Worm (Caenorhabditis elegans) whole organism, L1 larva: Measurements from ENCODE around the gene F16B12.4.

ENCODE experiments used
- C16A3.4 ChIP-seq: fragments of 150-350 bp; optimal IDR thresholded peaks from 2 replicates; lab custom pipeline; 2014; ENCODE audit warnings: missing biosample characterization, missing genetic modification characterization
- C34B4.2 ChIP-seq: sonication (generic microtip); optimal IDR thresholded peaks from 2 replicates; lab custom pipeline; 2017; ENCODE audit warnings: mild to moderate bottlenecking, missing genetic modification characterization, missing compliant biosample characterization
- F16B12.6 ChIP-seq: fragments of 150-350 bp; optimal IDR thresholded peaks from 2 replicates; lab custom pipeline; 2014; ENCODE audit warnings: missing biosample characterization, missing genetic modification characterization
- blmp-1 ChIP-seq: fragments of 150-350 bp; optimal IDR thresholded peaks from 2 replicates; lab custom pipeline; 2014; ENCODE audit warnings: missing biosample characterization, missing genetic modification characterization
- ceh-82 ChIP-seq, 3 experiments: fragments of 150-350 bp in 1 of 3; sonication (generic microtip) in 2 of 3; optimal IDR thresholded peaks; 2 replicates each; lab custom pipeline; 2014 to 2017; ENCODE audit warnings: missing biosample characterization in 3 of 3, missing genetic modification characterization in 3 of 3
- ceh-88 ChIP-seq: fragments of 200-800 bp; sonication (Bioruptor generic); IDR thresholded peaks from 2 replicates; pipeline ENCODE4 v1.3.6; 2022; ENCODE audit warnings: missing genetic modification characterization, missing compliant biosample characterization
- ceh-90 ChIP-seq: sonication (generic microtip); optimal IDR thresholded peaks from 2 replicates; lab custom pipeline; 2016; ENCODE audit warnings: missing genetic modification characterization, missing compliant biosample characterization
- efl-1 ChIP-seq, 4 experiments: fragments of 150-350 bp; optimal IDR thresholded peaks in 3 of 4; peaks in 1 of 4; 1 replicate in 1 of 4; 2 replicates in 3 of 4; lab custom pipeline; 2014; ENCODE audit warnings: missing biosample characterization in 2 of 4, missing genetic modification characterization in 2 of 4, missing genetic modification reagents in 2 of 4
- egl-27 ChIP-seq, 2 experiments: fragments of 150-350 bp in 1 of 2; sonication (generic microtip); optimal IDR thresholded peaks; 3 replicates each; lab custom pipeline; 2017 to 2018; ENCODE audit warnings: missing biosample characterization in 2 of 2, missing genetic modification characterization in 2 of 2, missing genetic modification reagents in 2 of 2
- elt-2 ChIP-seq: sonication (generic microtip); optimal IDR thresholded peaks from 2 replicates; lab custom pipeline; 2016; ENCODE audit warnings: missing genetic modification characterization, mild to moderate bottlenecking, inconsistent platforms, missing compliant biosample characterization, missing genetic modification reagents
- ets-5 ChIP-seq: fragments of 200-800 bp; sonication (Bioruptor generic); IDR thresholded peaks from 2 replicates; pipeline ENCODE4 v1.3.6; 2022; ENCODE audit warnings: missing genetic modification characterization, missing compliant biosample characterization
- fkh-10 ChIP-seq: sonication (generic microtip); optimal IDR thresholded peaks from 2 replicates; lab custom pipeline; 2017; ENCODE audit warnings: missing biosample characterization, missing genetic modification reagents, missing genetic modification characterization
- fkh-8 ChIP-seq: sonication (generic microtip); optimal IDR thresholded peaks from 2 replicates; lab custom pipeline; 2016; ENCODE audit warnings: mild to moderate bottlenecking, missing genetic modification characterization, missing compliant biosample characterization
- grh-1 ChIP-seq: fragments of 200-800 bp; sonication (Bioruptor generic); IDR thresholded peaks from 2 replicates; pipeline ENCODE4 v1.3.6; 2022; ENCODE audit warnings: missing genetic modification reagents, missing genetic modification characterization, missing compliant biosample characterization
- hlh-17 ChIP-seq: fragments of 200-800 bp; sonication (Bioruptor generic); optimal IDR thresholded peaks from 2 replicates; lab custom pipeline; 2018; ENCODE audit warnings: missing genetic modification characterization, mild to moderate bottlenecking, missing compliant biosample characterization, moderate library complexity, borderline replicate concordance
- hlh-4 ChIP-seq: sonication (generic microtip); optimal IDR thresholded peaks from 2 replicates; lab custom pipeline; 2016; ENCODE audit warnings: mild to moderate bottlenecking, missing genetic modification characterization, missing compliant biosample characterization
- irx-1 ChIP-seq: sonication (generic microtip); optimal IDR thresholded peaks from 2 replicates; lab custom pipeline; 2016; ENCODE audit warnings: missing genetic modification characterization, missing compliant biosample characterization
- isw-1 ChIP-seq: fragments of 200-800 bp; sonication (Bioruptor generic); IDR thresholded peaks from 2 replicates; pipeline ENCODE4 v1.3.6; 2022; ENCODE audit warnings: missing genetic modification characterization, missing compliant biosample characterization
- lin-13 ChIP-seq: fragments of 150-350 bp; optimal IDR thresholded peaks from 2 replicates; lab custom pipeline; 2014; ENCODE audit warnings: missing biosample characterization, missing genetic modification reagents, missing genetic modification characterization
- lin-14 ChIP-seq: fragments of 200-800 bp; sonication (Bioruptor generic); optimal IDR thresholded peaks from 2 replicates; lab custom pipeline; 2018; ENCODE audit warnings: mild to moderate bottlenecking, missing genetic modification characterization, moderate library complexity, missing compliant biosample characterization
- lin-35 ChIP-seq, 2 experiments: fragments of 150-350 bp; optimal IDR thresholded peaks; 2 replicates each; lab custom pipeline; 2014; ENCODE audit warnings: missing biosample characterization in 2 of 2, missing genetic modification characterization in 2 of 2, missing genetic modification reagents in 2 of 2
- lir-3 ChIP-seq: sonication (generic microtip); optimal IDR thresholded peaks from 2 replicates; lab custom pipeline; 2016; ENCODE audit warnings: mild to moderate bottlenecking, missing genetic modification characterization, moderate library complexity, missing compliant biosample characterization; ENCODE audit not compliant: poor library complexity
- mab-9 ChIP-seq: fragments of 200-800 bp; sonication (Bioruptor generic); IDR thresholded peaks from 2 replicates; pipeline ENCODE4 v1.3.6; 2022; ENCODE audit warnings: missing genetic modification reagents, missing genetic modification characterization, missing compliant biosample characterization
- mdl-1 ChIP-seq, 2 experiments: fragments of 150-350 bp; optimal IDR thresholded peaks; 2 replicates each; lab custom pipeline; 2014 to 2017; ENCODE audit warnings: missing biosample characterization in 2 of 2, missing genetic modification characterization in 2 of 2, inconsistent platforms in 1 of 2
- mef-2 ChIP-seq: fragments of 150-350 bp; optimal IDR thresholded peaks from 2 replicates; lab custom pipeline; 2014; ENCODE audit warnings: missing biosample characterization, missing genetic modification characterization
- mep-1 ChIP-seq: fragments of 150-350 bp; optimal IDR thresholded peaks from 2 replicates; lab custom pipeline; 2014; ENCODE audit warnings: missing biosample characterization, missing genetic modification characterization
- nhr-11 ChIP-seq: fragments of 150-350 bp; optimal IDR thresholded peaks from 2 replicates; lab custom pipeline; 2014; ENCODE audit warnings: missing biosample characterization, missing genetic modification characterization
- nhr-19 ChIP-seq: fragments of 200-800 bp; sonication (Bioruptor generic); conservative IDR thresholded peaks from 2 replicates; pipeline ENCODE4 v1.3.6; 2022; ENCODE audit warnings: missing genetic modification characterization, missing compliant biosample characterization
- nhr-237 ChIP-seq: fragments of 150-350 bp; optimal IDR thresholded peaks from 2 replicates; lab custom pipeline; 2014; ENCODE audit warnings: missing biosample characterization, missing genetic modification characterization
- nhr-47 ChIP-seq: sonication (generic microtip); optimal IDR thresholded peaks from 2 replicates; lab custom pipeline; 2016; ENCODE audit warnings: mild to moderate bottlenecking, missing genetic modification characterization, moderate library complexity, missing compliant biosample characterization
- nhr-71 ChIP-seq: sonication (generic microtip); optimal IDR thresholded peaks from 2 replicates; lab custom pipeline; 2016; ENCODE audit warnings: mild to moderate bottlenecking, missing genetic modification characterization, moderate library complexity, missing compliant biosample characterization
- nhr-77 ChIP-seq: fragments of 150-350 bp; optimal IDR thresholded peaks from 2 replicates; lab custom pipeline; 2014; ENCODE audit warnings: missing biosample characterization, missing genetic modification characterization
- nhr-84 ChIP-seq: sonication (generic microtip); optimal IDR thresholded peaks from 2 replicates; lab custom pipeline; 2017; ENCODE audit warnings: missing biosample characterization, missing genetic modification characterization
- nhr-85 ChIP-seq: sonication (generic microtip); peaks from one replicate; lab custom pipeline; 2016; ENCODE audit warnings: missing genetic modification characterization, inconsistent platforms, missing compliant biosample characterization
- nhr-90 ChIP-seq: sonication (generic microtip); optimal IDR thresholded peaks from 2 replicates; lab custom pipeline; 2016; ENCODE audit warnings: mild to moderate bottlenecking, missing genetic modification characterization, missing compliant biosample characterization; ENCODE audit not compliant: poor library complexity
- pag-3 ChIP-seq: sonication (generic microtip); optimal IDR thresholded peaks from 2 replicates; lab custom pipeline; 2017; ENCODE audit warnings: missing genetic modification characterization, mild to moderate bottlenecking, missing compliant biosample characterization, antibody characterized with exemption, borderline replicate concordance; ENCODE audit not compliant: insufficient read depth
- snu-23 ChIP-seq: sonication (generic microtip); optimal IDR thresholded peaks from 2 replicates; lab custom pipeline; 2016; ENCODE audit warnings: missing genetic modification characterization, missing compliant biosample characterization
- sptf-1 ChIP-seq: fragments of 150-350 bp; optimal IDR thresholded peaks from 2 replicates; lab custom pipeline; 2014; ENCODE audit warnings: missing biosample characterization, missing genetic modification characterization
- swsn-7 ChIP-seq: sonication (generic microtip); optimal IDR thresholded peaks from 2 replicates; lab custom pipeline; 2016; ENCODE audit warnings: missing genetic modification characterization, missing compliant biosample characterization
- unc-130 ChIP-seq: fragments of 150-350 bp; optimal IDR thresholded peaks from 2 replicates; lab custom pipeline; 2017; ENCODE audit warnings: missing biosample characterization, missing genetic modification characterization, inconsistent platforms
- unc-98 ChIP-seq: fragments of 200-800 bp; sonication (Bioruptor generic); IDR thresholded peaks from 2 replicates; pipeline ENCODE4 v1.3.6; 2022; ENCODE audit warnings: missing genetic modification characterization, missing compliant biosample characterization
- xbp-1 ChIP-seq: sonication (generic microtip); optimal IDR thresholded peaks from 2 replicates; lab custom pipeline; 2016; ENCODE audit warnings: missing genetic modification characterization, missing compliant biosample characterization
- zip-4 ChIP-seq: fragments of 200-800 bp; sonication (Bioruptor generic); optimal IDR thresholded peaks from 2 replicates; lab custom pipeline; 2018; ENCODE audit warnings: mild to moderate bottlenecking, missing genetic modification characterization, moderate library complexity, missing compliant biosample characterization
- ztf-11 ChIP-seq, 2 experiments: sonication (generic microtip); optimal IDR thresholded peaks; 2 replicates each; lab custom pipeline; 2016 to 2017; ENCODE audit warnings: missing genetic modification characterization in 2 of 2, missing biosample characterization in 1 of 2, missing compliant biosample characterization in 1 of 2

The F16B12.4 gene

ce11 chrX:14098618-14099118 lies at the start of gene F16B12.4:
F16B12.4 (minus strand) TSS chrX:14098668.
- TF ChIP-seq elt-2 (tag; lab: Kevin White, UChicago) (no peak), swsn-7 (tag; lab: Kevin White, UChicago) (peak; percentile 13), sptf-1 (tag; lab: Kevin White, UChicago) (no peak), snu-23 (GFP tag; lab: Kevin White, UChicago) (peak; percentile 12), nhr-47 (tag; lab: Kevin White, UChicago) (peak; percentile 16), nhr-71 (tag; lab: Kevin White, UChicago) (peak; percentile 0), efl-1 (optimal IDR thresholded peaks at IDR 0.05; lab: Kevin White, UChicago) (peak in 1 of 2 experiments; percentile 7), efl-1 (GFP tag; optimal IDR thresholded peaks at IDR 0.05 in 1 of 2; lab: Kevin White, UChicago) (peak in 1 of 2 experiments; percentile 3), mep-1 (tag; lab: Kevin White, UChicago) (peak; percentile 8), F16B12.6 (tag; lab: Kevin White, UChicago) (no peak), lin-35 (GFP tag; optimal IDR thresholded peaks at IDR 0.05; lab: Kevin White, UChicago) (peak in 1 of 2 experiments; percentile 29), nhr-85 (tag; lab: Kevin White, UChicago) (peak; percentile 1)

- TF ChIP-seq nhr-237 (no peak), zip-4 (GFP tag; lab: Kevin White, UChicago) (no peak)
Observed at ce11 chrX:14147400-14147799, 48.9 kb upstream of the F16B12.4 start, which contains the start of gene akt-2. akt-2 (plus strand) TSS chrX:14147700.

DNA sequence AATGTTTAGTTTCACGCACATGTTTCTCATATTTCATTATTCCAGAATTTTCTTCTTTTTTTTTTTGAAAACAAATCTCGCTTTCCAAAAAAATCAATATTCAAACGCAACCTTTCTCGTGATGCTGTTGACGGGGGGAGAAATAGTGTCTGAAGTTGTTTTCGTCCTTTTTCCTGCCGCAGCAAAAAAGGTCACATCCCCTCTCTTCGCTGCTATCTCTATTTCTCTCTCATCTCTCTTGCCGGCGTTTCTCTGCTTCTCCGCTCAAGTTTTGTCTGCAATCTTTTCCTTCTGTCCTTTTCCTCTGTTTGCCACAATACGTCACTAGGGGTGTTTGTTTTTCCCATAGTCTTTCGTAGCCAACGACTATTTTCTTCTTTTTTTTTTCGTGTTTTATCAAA lies 48.3 kb upstream of the F16B12.4 start:
- peak; percentile 70 for TF ChIP-seq fkh-10 (GFP tag; lab: Kevin White, UChicago)
- TF ChIP-seq nhr-77 (tag; lab: Kevin White, UChicago), result peak; percentile 77
- peak in 1 of 2 experiments; percentile 49 for TF ChIP-seq egl-27 (tag; optimal IDR thresholded peaks at IDR 0.05; lab: Kevin White, UChicago)
- peak; percentile 75 for TF ChIP-seq swsn-7 (tag; lab: Kevin White, UChicago)
- TF ChIP-seq ets-5 (GFP tag; lab: Robert Waterston, UW), result no peak
- peak; percentile 97 for TF ChIP-seq lin-14
- no peak for TF ChIP-seq hlh-17 (GFP tag; lab: Kevin White, UChicago)
- TF ChIP-seq unc-98 (GFP tag; lab: Robert Waterston, UW), result no peak
- TF ChIP-seq ceh-82 (tag; optimal IDR thresholded peaks at IDR 0.05; lab: Kevin White, UChicago), result peak in 2 of 3 experiments; percentile 42 to 76
- TF ChIP-seq isw-1, result peak; percentile 7; the same call in 1 of the 2 replicates
- TF ChIP-seq hlh-4, result no peak
- TF ChIP-seq lin-35 (GFP tag; optimal IDR thresholded peaks at IDR 0.05; lab: Kevin White, UChicago), result peak; percentile 63 to 81
- TF ChIP-seq fkh-8 (tag; lab: Kevin White, UChicago), result peak; percentile 84
- TF ChIP-seq ceh-88 (GFP tag; lab: Robert Waterston, UW), result peak; percentile 39; the same call in 1 of the 2 replicates
- TF ChIP-seq lir-3 (tag; lab: Kevin White, UChicago), result no peak
- no peak; the same call in 1 of the 2 replicates for TF ChIP-seq grh-1 (GFP tag; lab: Robert Waterston, UW)
- TF ChIP-seq C34B4.2 (tag; lab: Kevin White, UChicago), result no peak
- TF ChIP-seq lin-13 (GFP tag; lab: Kevin White, UChicago), result peak; percentile 57
- peak; percentile 91 for TF ChIP-seq blmp-1 (tag; lab: Kevin White, UChicago)
- TF ChIP-seq mef-2 (tag; lab: Kevin White, UChicago), result peak; percentile 32
- peak; percentile 32 for TF ChIP-seq ceh-90 (tag; lab: Kevin White, UChicago)
- peak; percentile 90 for TF ChIP-seq nhr-71 (tag; lab: Kevin White, UChicago)
- TF ChIP-seq nhr-11 (tag; lab: Kevin White, UChicago), result peak; percentile 51
- TF ChIP-seq nhr-237, result peak; percentile 52
- TF ChIP-seq elt-2 (tag; lab: Kevin White, UChicago), result peak; percentile 43
- peak; percentile 86 for TF ChIP-seq C16A3.4 (tag; lab: Kevin White, UChicago)
- no peak for TF ChIP-seq ztf-11 (tag; optimal IDR thresholded peaks at IDR 0.05; lab: Kevin White, UChicago)
- TF ChIP-seq mab-9 (GFP tag; lab: Robert Waterston, UW), result no peak
- TF ChIP-seq efl-1 (optimal IDR thresholded peaks at IDR 0.05; lab: Kevin White, UChicago), result peak; percentile 54 to 59
- peak; percentile 15 to 62 for TF ChIP-seq efl-1 (GFP tag; optimal IDR thresholded peaks at IDR 0.05 in 1 of 2; lab: Kevin White, UChicago)
- peak; percentile 86 for TF ChIP-seq mep-1 (tag; lab: Kevin White, UChicago)
- TF ChIP-seq pag-3, result peak; percentile 72
- no peak for TF ChIP-seq nhr-84 (tag; lab: Kevin White, UChicago)
- TF ChIP-seq nhr-90 (tag; lab: Kevin White, UChicago), result peak; percentile 82
- TF ChIP-seq irx-1, result no peak
- TF ChIP-seq snu-23 (GFP tag; lab: Kevin White, UChicago), result peak; percentile 92
- no peak for TF ChIP-seq zip-4 (GFP tag; lab: Kevin White, UChicago)
- TF ChIP-seq mdl-1 (tag; optimal IDR thresholded peaks at IDR 0.05; lab: Kevin White, UChicago), result peak in 1 of 2 experiments; percentile 84
- peak; percentile 94 for TF ChIP-seq nhr-85 (tag; lab: Kevin White, UChicago)
- TF ChIP-seq xbp-1, result peak; percentile 61
- TF ChIP-seq unc-130 (tag; lab: Kevin White, UChicago), result peak; percentile 64
- peak; percentile 58 for TF ChIP-seq nhr-19 (GFP tag; lab: Robert Waterston, UW)
